Worm (Caenorhabditis elegans) whole organism, late embryonic: Measurements from ENCODE around the gene R07E5.19.

ENCODE experiments used
- ama-1 ChIP-seq: fragments of 150-350 bp; optimal IDR thresholded peaks from 2 replicates; lab custom pipeline; 2014
- ceh-18 ChIP-seq: sonication (generic microtip); optimal IDR thresholded peaks from 2 replicates; lab custom pipeline; 2016; ENCODE audit warnings: missing genetic modification characterization, missing compliant biosample characterization
- ceh-2 ChIP-seq: sonication (generic microtip); optimal IDR thresholded peaks from 2 replicates; lab custom pipeline; 2016; ENCODE audit warnings: missing genotype, missing genetic modification characterization, missing compliant biosample characterization
- ceh-30 ChIP-seq: fragments of 150-350 bp; optimal IDR thresholded peaks from 2 replicates; lab custom pipeline; 2014; ENCODE audit warnings: missing biosample characterization, missing genetic modification characterization
- gmeb-2 ChIP-seq: sonication (generic microtip); optimal IDR thresholded peaks from 2 replicates; lab custom pipeline; 2016; ENCODE audit warnings: missing genetic modification characterization, inconsistent platforms, missing compliant biosample characterization
- hlh-30 ChIP-seq: sonication (generic microtip); optimal IDR thresholded peaks from 2 replicates; lab custom pipeline; 2017; ENCODE audit warnings: antibody characterized with exemption, missing genetic modification characterization, missing compliant biosample characterization; ENCODE audit not compliant: insufficient read depth
- lin-11 ChIP-seq: fragments of 200-800 bp; sonication (Bioruptor generic); optimal IDR thresholded peaks from 2 replicates; lab custom pipeline; 2018; ENCODE audit warnings: mild to moderate bottlenecking, missing genetic modification characterization, missing compliant biosample characterization
- madf-2 ChIP-seq: sonication (generic microtip); optimal IDR thresholded peaks from 2 replicates; lab custom pipeline; 2017; ENCODE audit warnings: missing genetic modification characterization, missing compliant biosample characterization
- nhr-11 ChIP-seq: fragments of 150-350 bp; optimal IDR thresholded peaks from 2 replicates; lab custom pipeline; 2014; ENCODE audit warnings: missing biosample characterization, missing genetic modification characterization
- odd-2 ChIP-seq: sonication (generic microtip); optimal IDR thresholded peaks from 2 replicates; lab custom pipeline; 2017; ENCODE audit warnings: antibody characterized with exemption, mild to moderate bottlenecking, missing genetic modification characterization, missing compliant biosample characterization
- pag-3 ChIP-seq: sonication (generic microtip); optimal IDR thresholded peaks from 2 replicates; lab custom pipeline; 2016; ENCODE audit warnings: missing compliant biosample characterization, missing genetic modification characterization, borderline replicate concordance
- pat-9 ChIP-seq: fragments of 200-800 bp; sonication (Bioruptor generic); optimal IDR thresholded peaks from 2 replicates; lab custom pipeline; 2018; ENCODE audit warnings: mild to moderate bottlenecking, missing genetic modification characterization, moderate library complexity, missing compliant biosample characterization
- sox-2 ChIP-seq: fragments of 200-800 bp; sonication (Bioruptor generic); IDR thresholded peaks from 2 replicates; pipeline ENCODE4 v1.3.6; 2022; ENCODE audit warnings: missing genetic modification reagents, missing genetic modification characterization, missing compliant biosample characterization
- unc-86 ChIP-seq: sonication (generic microtip); optimal IDR thresholded peaks from 2 replicates; lab custom pipeline; 2016; ENCODE audit warnings: missing genetic modification characterization, missing compliant biosample characterization

DNA sequence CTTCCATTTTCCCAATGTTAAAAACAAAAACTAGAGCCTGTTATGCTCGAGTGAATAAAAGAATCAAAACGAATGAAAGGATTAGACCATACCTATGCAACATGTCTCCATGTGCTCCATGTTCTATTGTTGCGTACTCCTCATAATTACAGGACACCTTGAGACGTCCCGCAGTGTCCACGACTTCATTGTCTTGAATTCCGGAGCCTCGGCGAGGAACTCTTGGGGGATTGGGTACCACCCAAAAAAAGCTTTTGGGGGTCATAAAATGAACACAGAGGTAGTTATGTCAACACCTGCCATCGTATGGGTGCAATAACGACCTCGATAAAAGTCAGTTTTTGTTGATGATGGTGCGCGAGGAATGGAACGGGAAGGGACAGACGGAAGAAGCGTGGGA, 37.1 kb upstream of the R07E5.19 start:
- TF ChIP-seq gmeb-2 = no peak
- TF ChIP-seq odd-2 = no peak
- TF ChIP-seq nhr-11 = no peak
- TF ChIP-seq ama-1 (lab: Kevin White, UChicago) = no peak
- no peak for TF ChIP-seq pag-3 (tag; lab: Kevin White, UChicago)
- no peak for TF ChIP-seq ceh-30 (tag; lab: Kevin White, UChicago)
- TF ChIP-seq madf-2 (tag; lab: Kevin White, UChicago) = no peak
- no peak for TF ChIP-seq ceh-18 (tag; lab: Kevin White, UChicago)
- no peak for TF ChIP-seq pat-9 (tag; lab: Kevin White, UChicago)
- TF ChIP-seq sox-2 (GFP tag; lab: Robert Waterston, UW) = no peak
- TF ChIP-seq ceh-2 (tag; lab: Kevin White, UChicago) = no peak
- no peak for TF ChIP-seq unc-86 (tag; lab: Kevin White, UChicago)
- TF ChIP-seq lin-11 (tag; lab: Kevin White, UChicago) = no peak
- no peak for TF ChIP-seq hlh-30 (tag; lab: Kevin White, UChicago)
